Fruit fly (Drosophila melanogaster): ENCODE data around the gene p38c.

Gene p38c

DNA sequence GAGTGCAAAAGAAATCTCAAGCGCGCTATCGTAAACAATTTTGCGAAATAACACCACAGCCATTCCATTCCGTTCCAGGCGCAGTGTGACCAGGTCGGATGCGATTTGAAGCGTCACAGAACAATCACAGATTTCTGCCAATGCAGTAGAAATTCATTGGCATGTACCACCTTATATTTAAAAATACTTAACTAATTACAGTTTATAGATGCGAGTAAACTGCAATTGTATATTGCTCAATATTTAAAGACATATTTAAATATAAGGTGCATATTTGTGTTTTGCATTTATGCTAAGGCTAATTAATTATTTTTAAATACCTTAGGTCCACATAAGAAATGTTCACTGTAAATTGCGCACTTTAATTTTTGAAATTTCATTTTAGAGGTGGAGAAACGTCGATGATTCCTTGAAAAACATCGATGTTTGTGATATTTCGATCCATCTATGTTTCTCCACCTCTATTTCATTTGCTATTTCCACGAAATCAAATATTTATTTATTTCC lies 43.4 kb upstream of the p38c start, which contains the start of the genes SMC6 and CG6204 (continued):
- TF ChIP-seq bowl (GFP tag; IDR thresholded peaks at IDR 0.05): peak; percentile 83
- TF ChIP-seq CG7372 (GFP tag; IDR thresholded peaks at IDR 0.05): peak; percentile 92
- peak; percentile 46 for TF ChIP-seq en (GFP tag; optimal IDR thresholded peaks at IDR 0.05)
- TF ChIP-seq sna (GFP tag; IDR thresholded peaks at IDR 0.05; ENCODE audit: partially characterized antibody): no peak
- no peak for TF ChIP-seq hb (GFP tag; IDR thresholded peaks at IDR 0.05; ENCODE audit: partially characterized antibody)
- peak; percentile 95 for TF ChIP-seq ind (GFP tag; optimal IDR thresholded peaks at IDR 0.05)
- TF ChIP-seq CG3065 (GFP tag; optimal IDR thresholded peaks at IDR 0.05): peak; percentile 65
- TF ChIP-seq Doc2 (GFP tag; IDR thresholded peaks at IDR 0.05): peak; percentile 89
- peak; percentile 57 for TF ChIP-seq gcm2 (GFP tag; optimal IDR thresholded peaks at IDR 0.05)
- TF ChIP-seq btn (GFP tag; optimal IDR thresholded peaks at IDR 0.05): peak; percentile 34
- TF ChIP-seq CG15269 (tag; optimal IDR thresholded peaks at IDR 0.05): peak; percentile 96
- TF ChIP-seq CG17912 (GFP tag; optimal IDR thresholded peaks at IDR 0.05): peak; percentile 82
- TF ChIP-seq hbn (GFP tag; IDR thresholded peaks at IDR 0.05; ENCODE audit: partially characterized antibody): no peak; the same call in 1 of the 2 replicates
- TF ChIP-seq CG4730 (GFP tag; IDR thresholded peaks at IDR 0.05): peak; percentile 94
- peak; percentile 75 for TF ChIP-seq dimm (GFP tag; IDR thresholded peaks at IDR 0.05)
- peak; percentile 80 for TF ChIP-seq CG16779 (GFP tag; IDR thresholded peaks at IDR 0.05)
- TF ChIP-seq CG10565 (GFP tag; optimal IDR thresholded peaks at IDR 0.05): peak; percentile 52
- TF ChIP-seq lov (optimal IDR thresholded peaks at IDR 0.05): no peak
- peak; percentile 89 for TF ChIP-seq lov (GFP tag; IDR thresholded peaks at IDR 0.05)
- TF ChIP-seq Usf (GFP tag; optimal IDR thresholded peaks at IDR 0.05): peak; percentile 88
- TF ChIP-seq salm (tag; optimal IDR thresholded peaks at IDR 0.05): peak; percentile 92
- peak; percentile 94 for TF ChIP-seq mam (GFP tag; optimal IDR thresholded peaks at IDR 0.05)
- TF ChIP-seq fu2 (GFP tag; optimal IDR thresholded peaks at IDR 0.05): peak; percentile 72
- peak; percentile 81 for TF ChIP-seq CG6813 (GFP tag; optimal IDR thresholded peaks at IDR 0.05)
- TF ChIP-seq pum (GFP tag; optimal IDR thresholded peaks at IDR 0.05): peak; percentile 83
- TF ChIP-seq pan (optimal IDR thresholded peaks at IDR 0.05): no peak
- peak in 1 of 2 experiments; percentile 96 for TF ChIP-seq pan (GFP tag; optimal IDR thresholded peaks at IDR 0.05 in 1 of 2, IDR thresholded peaks at IDR 0.05 in 1 of 2)
- peak; percentile 53 for TF ChIP-seq luna (GFP tag; optimal IDR thresholded peaks at IDR 0.05)
- TF ChIP-seq chif (GFP tag; optimal IDR thresholded peaks at IDR 0.05): peak; percentile 83 to 91
- TF ChIP-seq CG17612 (GFP tag; IDR thresholded peaks at IDR 0.05): peak; percentile 75
- TF ChIP-seq Nf-YA (GFP tag; IDR thresholded peaks at IDR 0.05): peak; percentile 75
- peak; percentile 96 for TF ChIP-seq CG14014 (GFP tag; IDR thresholded peaks at IDR 0.05)
- TF ChIP-seq yki (optimal IDR thresholded peaks at IDR 0.05): no peak
- peak; percentile 50; the same call in 2 of the 4 replicates for TF ChIP-seq Dll (GFP tag; IDR thresholded peaks at IDR 0.05; ENCODE audit: partially characterized antibody)
- TF ChIP-seq sug (tag; optimal IDR thresholded peaks at IDR 0.05): peak; percentile 93
- TF ChIP-seq chinmo (GFP tag; IDR thresholded peaks at IDR 0.05; ENCODE audit: partially characterized antibody): no peak
- TF ChIP-seq emc (GFP tag; optimal IDR thresholded peaks at IDR 0.05): peak; percentile 40
- peak; percentile 82 for TF ChIP-seq pfk (GFP tag; optimal IDR thresholded peaks at IDR 0.05)
- TF ChIP-seq slbo (GFP tag; IDR thresholded peaks at IDR 0.05): peak; percentile 97
- TF ChIP-seq Awh (GFP tag; IDR thresholded peaks at IDR 0.05): peak; percentile 93
- TF ChIP-seq CkIIα-i1 (GFP tag; IDR thresholded peaks at IDR 0.05): peak; percentile 70; the same call in 1 of the 2 replicates
- peak; percentile 96 for TF ChIP-seq CG32532 (GFP tag; IDR thresholded peaks at IDR 0.05)
- TF ChIP-seq CG33557 (GFP tag; optimal IDR thresholded peaks at IDR 0.05): peak; percentile 87
- TF ChIP-seq nerfin-1 (tag; optimal IDR thresholded peaks at IDR 0.05): peak; percentile 94
- peak; percentile 18; the same call in 1 of the 2 replicates for TF ChIP-seq aop (GFP tag; IDR thresholded peaks at IDR 0.05)
- TF ChIP-seq Ets97D (GFP tag; optimal IDR thresholded peaks at IDR 0.05): peak; percentile 52
- TF ChIP-seq br (optimal IDR thresholded peaks at IDR 0.05): no peak
- peak; percentile 94 for TF ChIP-seq bcd (GFP tag; optimal IDR thresholded peaks at IDR 0.05)
- peak; percentile 85 for TF ChIP-seq Asciz (GFP tag; optimal IDR thresholded peaks at IDR 0.05)
- TF ChIP-seq Hsf (GFP tag; optimal IDR thresholded peaks at IDR 0.05): peak; percentile 94
- peak; percentile 96 for TF ChIP-seq PHDP (tag; optimal IDR thresholded peaks at IDR 0.05)
- peak; percentile 44; the same call in 1 of the 3 replicates for TF ChIP-seq sr (GFP tag; IDR thresholded peaks at IDR 0.05)

Measured in whole organism, embryonic.